Worm (Caenorhabditis elegans) whole organism, L3 larva: ENCODE measurements around the gene R10E11.9.

Source experiments
- R02D3.7 ChIP-seq: fragments of 150-350 bp; optimal IDR thresholded peaks from 2 replicates; lab custom pipeline; 2014; ENCODE audit warnings: missing biosample characterization, missing genetic modification characterization
- ZK546.5 ChIP-seq: sonication (generic microtip); optimal IDR thresholded peaks from 2 replicates; lab custom pipeline; 2017; ENCODE audit warnings: missing biosample characterization, missing genetic modification characterization
- aly-2 ChIP-seq: fragments of 150-350 bp; optimal IDR thresholded peaks from 2 replicates; lab custom pipeline; 2014; ENCODE audit warnings: missing biosample characterization, missing genetic modification characterization
- ama-1 ChIP-seq: fragments of 150-350 bp; optimal IDR thresholded peaks from 2 replicates; lab custom pipeline; 2018
- ceh-16 ChIP-seq: sonication (generic microtip); optimal IDR thresholded peaks from 2 replicates; lab custom pipeline; 2017; ENCODE audit warnings: missing biosample characterization, missing genetic modification characterization
- ceh-28 ChIP-seq: fragments of 150-350 bp; optimal IDR thresholded peaks from 2 replicates; lab custom pipeline; 2014; ENCODE audit warnings: missing biosample characterization, missing genetic modification reagents, missing genetic modification characterization
- ceh-82 ChIP-seq: fragments of 150-350 bp; optimal IDR thresholded peaks from 2 replicates; lab custom pipeline; 2014; ENCODE audit warnings: missing biosample characterization, missing genetic modification characterization
- ceh-9 ChIP-seq: sonication (generic microtip); optimal IDR thresholded peaks from 2 replicates; lab custom pipeline; 2018; ENCODE audit warnings: missing biosample characterization, missing genetic modification characterization
- daf-12 ChIP-seq: fragments of 150-350 bp; optimal IDR thresholded peaks from 2 replicates; lab custom pipeline; 2014; ENCODE audit warnings: missing biosample characterization, missing genetic modification reagents, missing genetic modification characterization
- egl-27 ChIP-seq: sonication (generic microtip); optimal IDR thresholded peaks from 4 replicates; lab custom pipeline; 2017; ENCODE audit warnings: missing biosample characterization, missing genetic modification reagents, missing genetic modification characterization
- egl-5 ChIP-seq: fragments of 150-350 bp; optimal IDR thresholded peaks from 2 replicates; lab custom pipeline; 2017; ENCODE audit warnings: missing biosample characterization, missing genetic modification reagents, missing genetic modification characterization, inconsistent platforms
- elt-1 ChIP-seq: fragments of 150-350 bp; optimal IDR thresholded peaks from 2 replicates; lab custom pipeline; 2014; ENCODE audit warnings: missing biosample characterization, missing genetic modification characterization
- elt-2 ChIP-seq: sonication (generic microtip); optimal IDR thresholded peaks from 2 replicates; lab custom pipeline; 2016; ENCODE audit warnings: missing genetic modification reagents, mild to moderate bottlenecking, missing genetic modification characterization, missing compliant biosample characterization
- elt-3 ChIP-seq, 3 experiments: fragments of 150-350 bp in 1 of 3; sonication (generic microtip) in 2 of 3; optimal IDR thresholded peaks; 2 replicates in 2 of 3; 4 replicates in 1 of 3; lab custom pipeline; 2014 to 2017; ENCODE audit warnings: missing biosample characterization in 3 of 3, missing genetic modification characterization in 3 of 3
- eor-1 ChIP-seq, 2 experiments: fragments of 150-350 bp; optimal IDR thresholded peaks; 2 replicates each; lab custom pipeline; 2014 to 2018; ENCODE audit warnings: missing biosample characterization in 2 of 2, missing genetic modification characterization in 2 of 2
- fkh-10 ChIP-seq: sonication (generic microtip); optimal IDR thresholded peaks from 2 replicates; lab custom pipeline; 2017; ENCODE audit warnings: missing biosample characterization, missing genetic modification reagents, missing genetic modification characterization
- fkh-2 ChIP-seq: fragments of 150-350 bp; optimal IDR thresholded peaks from 2 replicates; lab custom pipeline; 2014; ENCODE audit warnings: missing biosample characterization, missing genetic modification reagents, missing genetic modification characterization
- fos-1 ChIP-seq: fragments of 150-350 bp; optimal IDR thresholded peaks from 2 replicates; lab custom pipeline; 2014; ENCODE audit warnings: missing biosample characterization, missing genetic modification characterization
- hmg-11 ChIP-seq: sonication (generic microtip); optimal IDR thresholded peaks from 2 replicates; lab custom pipeline; 2016; ENCODE audit warnings: missing genetic modification characterization, missing compliant biosample characterization
- jun-1 ChIP-seq: fragments of 150-350 bp; optimal IDR thresholded peaks from 2 replicates; lab custom pipeline; 2014; ENCODE audit warnings: missing biosample characterization, missing genetic modification reagents, missing genetic modification characterization
- lin-15B ChIP-seq: fragments of 150-350 bp; optimal IDR thresholded peaks from 2 replicates; lab custom pipeline; 2014; ENCODE audit warnings: missing biosample characterization, missing genetic modification characterization
- lin-39 ChIP-seq: fragments of 150-350 bp; optimal IDR thresholded peaks from 2 replicates; lab custom pipeline; 2018; ENCODE audit warnings: missing biosample characterization, missing genetic modification reagents, missing genetic modification characterization
- lsy-12 ChIP-seq: sonication (generic microtip); optimal IDR thresholded peaks from 2 replicates; lab custom pipeline; 2016; ENCODE audit warnings: mild to moderate bottlenecking, missing genetic modification characterization, missing compliant biosample characterization
- mdl-1 ChIP-seq: fragments of 150-350 bp; optimal IDR thresholded peaks from 2 replicates; lab custom pipeline; 2014; ENCODE audit warnings: missing biosample characterization, missing genetic modification characterization
- mml-1 ChIP-seq: fragments of 150-350 bp; sonication (generic microtip); optimal IDR thresholded peaks from 3 replicates; lab custom pipeline; 2014; ENCODE audit warnings: missing biosample characterization, missing genetic modification characterization
- nfya-1 ChIP-seq: sonication (generic microtip); optimal IDR thresholded peaks from 2 replicates; lab custom pipeline; 2017; ENCODE audit warnings: missing genetic modification characterization, mild to moderate bottlenecking, missing compliant biosample characterization, antibody characterized with exemption, moderate library complexity; ENCODE audit not compliant: insufficient read depth
- nhr-11 ChIP-seq: fragments of 150-350 bp; optimal IDR thresholded peaks from 2 replicates; lab custom pipeline; 2014; ENCODE audit warnings: missing biosample characterization, missing genetic modification characterization
- nhr-12 ChIP-seq: fragments of 150-350 bp; optimal IDR thresholded peaks from 2 replicates; lab custom pipeline; 2014; ENCODE audit warnings: missing biosample characterization, missing genetic modification characterization
- nhr-23 ChIP-seq: fragments of 150-350 bp; optimal IDR thresholded peaks from 2 replicates; lab custom pipeline; 2014; ENCODE audit warnings: missing biosample characterization, missing genetic modification reagents, missing genetic modification characterization
- nhr-237 ChIP-seq: fragments of 150-350 bp; optimal IDR thresholded peaks from 2 replicates; lab custom pipeline; 2014; ENCODE audit warnings: missing biosample characterization, missing genetic modification characterization
- nhr-25 ChIP-seq: sonication (generic microtip); optimal IDR thresholded peaks from 2 replicates; lab custom pipeline; 2017; ENCODE audit warnings: missing biosample characterization, missing genetic modification characterization
- nhr-28 ChIP-seq: fragments of 150-350 bp; optimal IDR thresholded peaks from 2 replicates; lab custom pipeline; 2014; ENCODE audit warnings: missing biosample characterization, missing genetic modification characterization
- nhr-43 ChIP-seq: sonication (generic microtip); optimal IDR thresholded peaks from 2 replicates; lab custom pipeline; 2016; ENCODE audit warnings: mild to moderate bottlenecking, missing genetic modification characterization, missing compliant biosample characterization; ENCODE audit not compliant: poor library complexity, severe bottlenecking
- nhr-67 ChIP-seq: fragments of 150-350 bp; optimal IDR thresholded peaks from 2 replicates; lab custom pipeline; 2014; ENCODE audit warnings: missing biosample characterization, missing genetic modification characterization
- nhr-76 ChIP-seq: fragments of 150-350 bp; sonication (generic microtip); optimal IDR thresholded peaks from 5 replicates; lab custom pipeline; 2014; ENCODE audit warnings: missing biosample characterization, missing genetic modification characterization
- nhr-77 ChIP-seq: fragments of 150-350 bp; optimal IDR thresholded peaks from 2 replicates; lab custom pipeline; 2014; ENCODE audit warnings: missing biosample characterization, missing genetic modification characterization
- pha-4 ChIP-seq: fragments of 150-350 bp; optimal IDR thresholded peaks from 2 replicates; lab custom pipeline; 2014; ENCODE audit warnings: missing biosample characterization, missing genetic modification reagents, missing genetic modification characterization
- pqm-1 ChIP-seq: fragments of 150-350 bp; optimal IDR thresholded peaks from 2 replicates; lab custom pipeline; 2017; ENCODE audit warnings: missing biosample characterization, missing genetic modification characterization, inconsistent platforms
- sea-2 ChIP-seq: fragments of 150-350 bp; sonication (generic microtip); optimal IDR thresholded peaks from 4 replicates; lab custom pipeline; 2014; ENCODE audit warnings: missing biosample characterization, missing genetic modification reagents, missing genetic modification characterization
- skn-1 ChIP-seq: fragments of 150-350 bp; optimal IDR thresholded peaks from 2 replicates; lab custom pipeline; 2014; ENCODE audit warnings: missing biosample characterization, missing genetic modification characterization
- snpc-4 ChIP-seq: fragments of 150-350 bp; optimal IDR thresholded peaks from 2 replicates; lab custom pipeline; 2014; ENCODE audit warnings: missing biosample characterization, missing genetic modification characterization
- tbx-2 ChIP-seq: sonication (generic microtip); optimal IDR thresholded peaks from 2 replicates; lab custom pipeline; 2016; ENCODE audit warnings: mild to moderate bottlenecking, missing genetic modification characterization, missing compliant biosample characterization
- unc-39 ChIP-seq: sonication (generic microtip); optimal IDR thresholded peaks from 4 replicates; lab custom pipeline; 2017; ENCODE audit warnings: missing biosample characterization, missing genetic modification characterization
- unc-62 ChIP-seq: fragments of 150-350 bp; sonication (generic microtip); optimal IDR thresholded peaks from 4 replicates; lab custom pipeline; 2014; ENCODE audit warnings: missing biosample characterization, missing genetic modification reagents, missing genetic modification characterization
- zag-1 ChIP-seq: fragments of 150-350 bp; optimal IDR thresholded peaks from 2 replicates; lab custom pipeline; 2014; ENCODE audit warnings: missing biosample characterization, missing genetic modification characterization
- ztf-11 ChIP-seq: fragments of 150-350 bp; optimal IDR thresholded peaks from 2 replicates; lab custom pipeline; 2014; ENCODE audit warnings: missing biosample characterization, missing genetic modification characterization
- ztf-4 ChIP-seq: fragments of 150-350 bp; optimal IDR thresholded peaks from 2 replicates; lab custom pipeline; 2014; ENCODE audit warnings: missing biosample characterization, missing genetic modification characterization

The R10E11.9 gene

ce11 chrIII:9818763-9819162, 25.3 kb upstream of the R10E11.9 start, which contains the start of gene panl-3:
Gene panl-3 (plus strand): TSS chrIII:9819056.
- TF ChIP-seq daf-12 (no peak), mdl-1 (tag; lab: Kevin White, UChicago) (peak; percentile 36), nhr-12 (no peak), nhr-76 (tag; lab: Kevin White, UChicago) (no peak), skn-1 (tag; lab: Kevin White, UChicago) (no peak), nhr-25 (tag; lab: Kevin White, UChicago) (peak; percentile 79), ceh-16 (tag; lab: Kevin White, UChicago) (no peak), R02D3.7 (tag; lab: Kevin White, UChicago) (no peak), nhr-237 (tag; lab: Kevin White, UChicago) (no peak), nhr-23 (tag; lab: Kevin White, UChicago) (peak; percentile 68), ceh-82 (no peak), elt-2 (peak; percentile 26), elt-1 (tag; lab: Kevin White, UChicago) (peak; percentile 27), pha-4 (tag; lab: Kevin White, UChicago) (peak; percentile 48), ZK546.5 (tag; lab: Kevin White, UChicago) (no peak), lsy-12 (tag; lab: Kevin White, UChicago) (peak; percentile 54), egl-27 (tag; lab: Kevin White, UChicago) (no peak), fkh-10 (GFP tag; lab: Kevin White, UChicago) (no peak), lin-39 (tag; lab: Kevin White, UChicago) (peak; percentile 75), fos-1 (tag; lab: Kevin White, UChicago) (no peak), ceh-9 (no peak), nhr-67 (tag; lab: Kevin White, UChicago) (no peak), sea-2 (GFP tag; lab: Kevin White, UChicago) (no peak), snpc-4 (tag; lab: Kevin White, UChicago) (peak; percentile 20), nhr-43 (peak; percentile 14), ztf-4 (tag; lab: Kevin White, UChicago) (no peak), ceh-28 (tag; lab: Kevin White, UChicago) (no peak), unc-62 (no peak), mml-1 (tag; lab: Kevin White, UChicago) (peak; percentile 47), nfya-1 (peak; percentile 74), ama-1 (peak; percentile 60), unc-39 (tag; lab: Kevin White, UChicago) (no peak), hmg-11 (tag; lab: Kevin White, UChicago) (peak; percentile 54), aly-2 (tag; lab: Kevin White, UChicago) (no peak), fkh-2 (tag; lab: Kevin White, UChicago) (no peak), jun-1 (no peak), elt-3 (tag; optimal IDR thresholded peaks at IDR 0.05; lab: Kevin White, UChicago) (no peak), pqm-1 (no peak), nhr-77 (tag; lab: Kevin White, UChicago) (no peak), eor-1 (tag; optimal IDR thresholded peaks at IDR 0.05; lab: Kevin White, UChicago) (no peak), tbx-2 (no peak), egl-5 (tag; lab: Kevin White, UChicago) (peak; percentile 78), zag-1 (no peak), ztf-11 (tag; lab: Kevin White, UChicago) (no peak), lin-15B (tag; lab: Kevin White, UChicago) (peak; percentile 56), nhr-11 (tag; lab: Kevin White, UChicago) (no peak), nhr-28 (tag; lab: Kevin White, UChicago) (no peak)
- TF ChIP-seq, all 47 proteins: peak for 16
